Worm (Caenorhabditis elegans) whole organism, midembryonic: ENCODE results near the gene C13A2.10.
A peak's percentile ranks its signal among the peaks of the same experiment; 100 is the strongest.

ENCODE experiments used
- T22C8.4 ChIP-seq: fragments of 200-800 bp; sonication (Bioruptor generic); IDR thresholded peaks from 2 replicates; pipeline ENCODE4 v1.3.6; 2022; ENCODE audit warnings: missing genetic modification characterization, missing compliant biosample characterization
- cog-1 ChIP-seq: sonication (generic microtip); optimal IDR thresholded peaks from 2 replicates; lab custom pipeline; 2016; ENCODE audit warnings: missing genetic modification characterization, missing compliant biosample characterization
- flt-1 ChIP-seq: fragments of 200-800 bp; sonication (Bioruptor generic); IDR thresholded peaks from 2 replicates; pipeline ENCODE4 v1.3.6; 2022; ENCODE audit warnings: missing genetic modification characterization, missing compliant biosample characterization
- klf-2 ChIP-seq: fragments of 200-800 bp; sonication (Bioruptor generic); conservative IDR thresholded peaks from 2 replicates; pipeline ENCODE4 v1.3.6; 2022; ENCODE audit warnings: missing genetic modification reagents, missing genetic modification characterization, missing compliant biosample characterization
- med-1 ChIP-seq: sonication (generic microtip); optimal IDR thresholded peaks from 2 replicates; lab custom pipeline; 2017; ENCODE audit warnings: missing genetic modification characterization, mild to moderate bottlenecking, missing compliant biosample characterization, antibody characterized with exemption, missing genetic modification reagents; ENCODE audit not compliant: insufficient read depth
- ref-1 ChIP-seq: fragments of 200-800 bp; sonication (Bioruptor generic); conservative IDR thresholded peaks from 2 replicates; pipeline ENCODE4 v1.3.6; 2022; ENCODE audit warnings: missing genetic modification reagents, missing genetic modification characterization, missing compliant biosample characterization
- tab-1 ChIP-seq: fragments of 200-800 bp; sonication (Bioruptor generic); IDR thresholded peaks from 2 replicates; pipeline ENCODE4 v1.3.6; 2022; ENCODE audit warnings: missing genetic modification characterization, missing compliant biosample characterization
- ztf-23 ChIP-seq: fragments of 200-800 bp; sonication (Bioruptor generic); IDR thresholded peaks from 2 replicates; pipeline ENCODE4 v1.3.6; 2022; ENCODE audit warnings: missing genetic modification reagents, missing genetic modification characterization, missing compliant biosample characterization
- ztf-29 ChIP-seq: fragments of 200-800 bp; sonication (Bioruptor generic); IDR thresholded peaks from 2 replicates; pipeline ENCODE4 v1.3.6; 2022; ENCODE audit warnings: missing genetic modification reagents, missing genetic modification characterization, missing compliant biosample characterization

The C13A2.10 gene

ce11 chrV:7246951-7247350 is 27.9 kb downstream of the C13A2.10 start, which contains the start of gene C05C8.7:
Gene C05C8.7, minus strand, starts transcription at chrV:7247050.
- TF ChIP-seq flt-1 (GFP tag; lab: Robert Waterston, UW) (0 out of 2 replicates have a peak, but pooled peaks have one; percentile 51), ztf-29 (GFP tag; lab: Robert Waterston, UW) (no peak)

DNA sequence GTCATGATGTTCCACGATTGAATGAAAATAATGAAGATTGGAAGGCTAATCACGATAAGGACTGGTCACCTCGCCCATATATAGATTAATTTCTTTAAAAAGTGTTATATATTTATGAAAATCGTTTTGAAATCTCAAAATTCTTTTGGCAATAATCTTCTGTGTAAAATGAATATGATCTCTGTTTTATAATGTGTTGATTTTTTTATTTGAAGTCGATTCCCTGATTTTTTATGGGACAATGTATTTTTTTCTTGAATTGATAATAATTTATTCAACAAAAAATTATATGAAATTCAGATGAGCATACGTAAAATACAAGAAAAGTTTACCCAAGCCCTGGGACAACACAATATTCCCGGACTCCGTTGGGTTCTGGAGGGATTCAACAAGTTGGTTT is 35.4 kb downstream of the C13A2.10 start, which contains the start of gene C05C8.1:
TSS of gene C05C8.1 (plus strand) at position 301 of the 400 bp plus-strand sequence.
- TF ChIP-seq tab-1 (GFP tag; lab: Robert Waterston, UW) (no peak), flt-1 (GFP tag; lab: Robert Waterston, UW) (no peak), ref-1 (GFP tag; lab: Robert Waterston, UW) (no peak), klf-2 (GFP tag; lab: Robert Waterston, UW) (no peak), T22C8.4 (GFP tag; lab: Robert Waterston, UW) (no peak), med-1 (GFP tag; lab: Kevin White, UChicago) (no peak), cog-1 (tag; lab: Kevin White, UChicago) (no peak), ztf-23 (no peak), ztf-29 (GFP tag; lab: Robert Waterston, UW) (no peak)

- TF ChIP-seq ref-1 (GFP tag; lab: Robert Waterston, UW) (no peak), ztf-23 (0 out of 2 replicates have a peak, but pooled peaks have one; percentile 56), cog-1 (tag; lab: Kevin White, UChicago) (peak; percentile 78), flt-1 (GFP tag; lab: Robert Waterston, UW) (0 out of 2 replicates have a peak, but pooled peaks have one; percentile 45)
Observed at ce11 chrV:7237133-7237532, 37.8 kb downstream of the C13A2.10 start, which contains the start of gene hyls-1. Gene hyls-1, plus strand, starts transcription at chrV:7237381.

DNA sequence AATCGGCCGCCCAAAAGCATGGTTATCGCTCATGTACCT is 38.0 kb downstream of the C13A2.10 start, which contains the start of gene hpo-9:
TSS of gene hpo-9 (minus strand) at position 37 of the 39 bp plus-strand sequence.
- no peak for TF ChIP-seq klf-2 (GFP tag; lab: Robert Waterston, UW)
- no peak for TF ChIP-seq tab-1 (GFP tag; lab: Robert Waterston, UW)
- no peak for TF ChIP-seq ref-1 (GFP tag; lab: Robert Waterston, UW)
- TF ChIP-seq cog-1 (tag; lab: Kevin White, UChicago) = no peak
- no peak for TF ChIP-seq ztf-29 (GFP tag; lab: Robert Waterston, UW)
- TF ChIP-seq med-1 (GFP tag; lab: Kevin White, UChicago) = no peak
- no peak for TF ChIP-seq flt-1 (GFP tag; lab: Robert Waterston, UW)
- TF ChIP-seq ztf-23 = no peak
- no peak for TF ChIP-seq T22C8.4 (GFP tag; lab: Robert Waterston, UW)

ce11 chrV:7236694-7237093 is 38.2 kb downstream of the C13A2.10 start:
- TF ChIP-seq T22C8.4 (GFP tag; lab: Robert Waterston, UW) (no peak), ztf-23 (no peak), klf-2 (GFP tag; lab: Robert Waterston, UW) (no peak), flt-1 (GFP tag; lab: Robert Waterston, UW) (no peak), med-1 (GFP tag; lab: Kevin White, UChicago) (no peak), tab-1 (GFP tag; lab: Robert Waterston, UW) (no peak), ztf-29 (GFP tag; lab: Robert Waterston, UW) (no peak), cog-1 (tag; lab: Kevin White, UChicago) (no peak), ref-1 (GFP tag; lab: Robert Waterston, UW) (no peak)

- TF ChIP-seq cog-1 (tag; lab: Kevin White, UChicago) = no peak
- no peak for TF ChIP-seq ztf-23
- TF ChIP-seq klf-2 (GFP tag; lab: Robert Waterston, UW) = no peak
Observed at ce11 chrV:7234726-7235125, 40.2 kb downstream of the C13A2.10 start, which contains the start of gene C05C8.5. Gene C05C8.5, minus strand, starts transcription at chrV:7234826.

DNA sequence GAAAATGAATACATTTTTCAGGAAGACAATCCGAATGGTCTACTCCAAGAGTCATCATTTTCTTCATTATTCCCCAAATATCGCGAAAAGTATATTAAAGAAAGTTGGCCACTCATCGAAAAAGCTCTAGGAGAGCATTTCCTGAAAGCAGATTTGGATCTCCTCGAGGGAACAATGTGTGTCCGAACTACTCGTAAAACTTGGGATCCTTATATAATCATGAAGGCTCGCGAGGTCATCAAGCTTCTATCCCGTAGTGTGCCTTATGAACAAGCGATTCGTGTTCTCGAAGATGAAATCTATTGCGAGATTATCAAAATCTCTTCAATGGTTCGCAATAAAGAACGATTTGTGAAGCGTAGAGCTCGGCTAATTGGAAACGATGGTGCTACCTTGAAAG is 43.4 kb downstream of the C13A2.10 start:
- no peak for TF ChIP-seq ztf-29 (GFP tag; lab: Robert Waterston, UW)
- TF ChIP-seq med-1 (GFP tag; lab: Kevin White, UChicago) = no peak
- no peak for TF ChIP-seq tab-1 (GFP tag; lab: Robert Waterston, UW)
- TF ChIP-seq flt-1 (GFP tag; lab: Robert Waterston, UW) = no peak
- TF ChIP-seq ztf-23 = no peak
- no peak for TF ChIP-seq cog-1 (tag; lab: Kevin White, UChicago)

- TF ChIP-seq ztf-29 (GFP tag; lab: Robert Waterston, UW) (peak; percentile 78), ztf-23 (peak; percentile 94), ref-1 (GFP tag; lab: Robert Waterston, UW) (peak; percentile 60; the same call in 1 of the 2 replicates), klf-2 (GFP tag; lab: Robert Waterston, UW) (peak; percentile 82), tab-1 (GFP tag; lab: Robert Waterston, UW) (peak; percentile 90), flt-1 (GFP tag; lab: Robert Waterston, UW) (peak; percentile 94), T22C8.4 (GFP tag; lab: Robert Waterston, UW) (peak; percentile 72), cog-1 (tag; lab: Kevin White, UChicago) (no peak), med-1 (GFP tag; lab: Kevin White, UChicago) (peak; percentile 95)
Observed at ce11 chrV:7230847-7231246, 44.0 kb downstream of the C13A2.10 start, which contains the start of the genes gei-6 and krr-1. Gene gei-6, minus strand, starts transcription at chrV:7230848. Gene krr-1, plus strand, starts transcription at chrV:7231190.

ce11 chrV:7225894-7226293 is 49.0 kb downstream of the C13A2.10 start:
- TF ChIP-seq tab-1 (GFP tag; lab: Robert Waterston, UW) (no peak), med-1 (GFP tag; lab: Kevin White, UChicago) (no peak), flt-1 (GFP tag; lab: Robert Waterston, UW) (no peak), T22C8.4 (GFP tag; lab: Robert Waterston, UW) (no peak), ztf-29 (GFP tag; lab: Robert Waterston, UW) (no peak), klf-2 (GFP tag; lab: Robert Waterston, UW) (no peak), ref-1 (GFP tag; lab: Robert Waterston, UW) (no peak), ztf-23 (no peak), cog-1 (tag; lab: Kevin White, UChicago) (no peak)

DNA sequence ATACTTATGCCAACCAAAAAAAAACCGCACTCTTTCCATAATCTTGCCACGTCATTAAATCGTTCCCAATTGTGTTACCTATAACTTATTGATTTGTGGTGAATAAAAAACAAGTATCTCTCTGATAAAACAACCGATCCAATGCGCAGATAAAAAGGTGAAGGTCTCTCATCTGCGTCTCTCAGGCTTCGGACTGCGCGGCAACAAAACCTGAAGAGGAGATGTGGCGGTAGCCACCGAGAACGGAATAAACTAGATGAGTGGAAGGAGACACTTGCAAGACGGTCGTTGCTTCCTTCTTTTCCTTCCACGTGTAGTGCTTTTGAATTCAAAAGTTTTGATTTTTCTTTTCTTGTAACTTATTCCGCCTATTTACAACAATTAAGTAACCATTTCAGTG is 49.9 kb downstream of the C13A2.10 start, which contains the start of gene fkb-3:
TSS of gene fkb-3 (plus strand) at position 277 of the 400 bp plus-strand sequence.
- TF ChIP-seq ref-1 (GFP tag; lab: Robert Waterston, UW) (no peak), tab-1 (GFP tag; lab: Robert Waterston, UW) (no peak), T22C8.4 (GFP tag; lab: Robert Waterston, UW) (no peak), med-1 (GFP tag; lab: Kevin White, UChicago) (no peak), flt-1 (GFP tag; lab: Robert Waterston, UW) (no peak), cog-1 (tag; lab: Kevin White, UChicago) (no peak), klf-2 (GFP tag; lab: Robert Waterston, UW) (no peak), ztf-23 (no peak)
